Worm (Caenorhabditis elegans) whole organism, L1 larva: ENCODE results near the gene C44H4.6.
A peak's percentile ranks its signal among the peaks of the same experiment; 100 is the strongest.

ENCODE experiments used
- F16B12.6 ChIP-seq: fragments of 150-350 bp; optimal IDR thresholded peaks from 2 replicates; lab custom pipeline; 2014; ENCODE audit warnings: missing biosample characterization, missing genetic modification characterization
- Y116A8C.19 ChIP-seq: sonication (generic microtip); optimal IDR thresholded peaks from 2 replicates; lab custom pipeline; 2016; ENCODE audit warnings: missing compliant biosample characterization, missing genetic modification characterization, borderline replicate concordance
- blmp-1 ChIP-seq: fragments of 150-350 bp; optimal IDR thresholded peaks from 2 replicates; lab custom pipeline; 2014; ENCODE audit warnings: missing biosample characterization, missing genetic modification characterization
- ceh-82 ChIP-seq, 3 experiments: fragments of 150-350 bp in 1 of 3; sonication (generic microtip) in 2 of 3; optimal IDR thresholded peaks; 2 replicates each; lab custom pipeline; 2014 to 2017; ENCODE audit warnings: missing biosample characterization in 3 of 3, missing genetic modification characterization in 3 of 3
- ceh-88 ChIP-seq: fragments of 200-800 bp; sonication (Bioruptor generic); IDR thresholded peaks from 2 replicates; pipeline ENCODE4 v1.3.6; 2022; ENCODE audit warnings: missing genetic modification characterization, missing compliant biosample characterization
- ceh-90 ChIP-seq: sonication (generic microtip); optimal IDR thresholded peaks from 2 replicates; lab custom pipeline; 2016; ENCODE audit warnings: missing genetic modification characterization, missing compliant biosample characterization
- ces-1 ChIP-seq: fragments of 150-350 bp; optimal IDR thresholded peaks from 2 replicates; lab custom pipeline; 2014; ENCODE audit warnings: missing biosample characterization, missing genetic modification reagents, missing genetic modification characterization
- efl-1 ChIP-seq, 4 experiments: fragments of 150-350 bp; optimal IDR thresholded peaks in 3 of 4; peaks in 1 of 4; 1 replicate in 1 of 4; 2 replicates in 3 of 4; lab custom pipeline; 2014; ENCODE audit warnings: missing biosample characterization in 2 of 4, missing genetic modification characterization in 2 of 4, missing genetic modification reagents in 2 of 4
- egl-13 ChIP-seq: sonication (generic microtip); optimal IDR thresholded peaks from 2 replicates; lab custom pipeline; 2016; ENCODE audit warnings: missing genotype, missing genetic modification reagents, missing genetic modification characterization, missing compliant biosample characterization
- elt-3 ChIP-seq, 6 experiments: fragments of 150-350 bp in 1 of 6; sonication (generic microtip); optimal IDR thresholded peaks; 2 replicates each; lab custom pipeline; 2017 to 2018; ENCODE audit warnings: missing biosample characterization in 6 of 6, missing genetic modification characterization in 6 of 6, inconsistent platforms in 1 of 6
- irx-1 ChIP-seq: sonication (generic microtip); optimal IDR thresholded peaks from 2 replicates; lab custom pipeline; 2016; ENCODE audit warnings: missing genetic modification characterization, missing compliant biosample characterization
- isw-1 ChIP-seq: fragments of 200-800 bp; sonication (Bioruptor generic); IDR thresholded peaks from 2 replicates; pipeline ENCODE4 v1.3.6; 2022; ENCODE audit warnings: missing genetic modification characterization, missing compliant biosample characterization
- lin-13 ChIP-seq: fragments of 150-350 bp; optimal IDR thresholded peaks from 2 replicates; lab custom pipeline; 2014; ENCODE audit warnings: missing biosample characterization, missing genetic modification reagents, missing genetic modification characterization
- lin-14 ChIP-seq: fragments of 200-800 bp; sonication (Bioruptor generic); optimal IDR thresholded peaks from 2 replicates; lab custom pipeline; 2018; ENCODE audit warnings: mild to moderate bottlenecking, missing genetic modification characterization, moderate library complexity, missing compliant biosample characterization
- lsy-2 ChIP-seq, 2 experiments: fragments of 150-350 bp; optimal IDR thresholded peaks; 2 replicates each; lab custom pipeline; 2014; ENCODE audit warnings: missing biosample characterization in 2 of 2, missing genetic modification characterization in 2 of 2
- mef-2 ChIP-seq: fragments of 150-350 bp; optimal IDR thresholded peaks from 2 replicates; lab custom pipeline; 2014; ENCODE audit warnings: missing biosample characterization, missing genetic modification characterization
- mep-1 ChIP-seq: fragments of 150-350 bp; optimal IDR thresholded peaks from 2 replicates; lab custom pipeline; 2014; ENCODE audit warnings: missing biosample characterization, missing genetic modification characterization
- nhr-20 ChIP-seq: sonication (generic microtip); optimal IDR thresholded peaks from 2 replicates; lab custom pipeline; 2016; ENCODE audit warnings: mild to moderate bottlenecking, missing genetic modification characterization, missing compliant biosample characterization
- nhr-47 ChIP-seq: sonication (generic microtip); optimal IDR thresholded peaks from 2 replicates; lab custom pipeline; 2016; ENCODE audit warnings: mild to moderate bottlenecking, missing genetic modification characterization, moderate library complexity, missing compliant biosample characterization
- nhr-77 ChIP-seq: fragments of 150-350 bp; optimal IDR thresholded peaks from 2 replicates; lab custom pipeline; 2014; ENCODE audit warnings: missing biosample characterization, missing genetic modification characterization
- nhr-85 ChIP-seq: sonication (generic microtip); peaks from one replicate; lab custom pipeline; 2016; ENCODE audit warnings: missing genetic modification characterization, inconsistent platforms, missing compliant biosample characterization
- nhr-90 ChIP-seq: sonication (generic microtip); optimal IDR thresholded peaks from 2 replicates; lab custom pipeline; 2016; ENCODE audit warnings: mild to moderate bottlenecking, missing genetic modification characterization, missing compliant biosample characterization; ENCODE audit not compliant: poor library complexity
- rnt-1 ChIP-seq: sonication (generic microtip); optimal IDR thresholded peaks from 2 replicates; lab custom pipeline; 2016; ENCODE audit warnings: mild to moderate bottlenecking, missing genetic modification characterization, moderate library complexity, missing compliant biosample characterization
- skn-1 ChIP-seq: fragments of 150-350 bp; optimal IDR thresholded peaks from 2 replicates; lab custom pipeline; 2014; ENCODE audit warnings: missing biosample characterization, missing genetic modification characterization
- snpc-4 ChIP-seq: fragments of 150-350 bp; optimal IDR thresholded peaks from 2 replicates; lab custom pipeline; 2014; ENCODE audit warnings: missing biosample characterization, missing genetic modification characterization
- snu-23 ChIP-seq: sonication (generic microtip); optimal IDR thresholded peaks from 2 replicates; lab custom pipeline; 2016; ENCODE audit warnings: missing genetic modification characterization, missing compliant biosample characterization
- unc-130 ChIP-seq: fragments of 150-350 bp; optimal IDR thresholded peaks from 2 replicates; lab custom pipeline; 2017; ENCODE audit warnings: missing biosample characterization, missing genetic modification characterization, inconsistent platforms
- unc-30 ChIP-seq: sonication (generic microtip); optimal IDR thresholded peaks from 2 replicates; lab custom pipeline; 2017; ENCODE audit warnings: missing biosample characterization, missing genetic modification characterization
- vab-15 ChIP-seq: sonication (generic microtip); optimal IDR thresholded peaks from 2 replicates; lab custom pipeline; 2017; ENCODE audit warnings: missing genotype, mild to moderate bottlenecking, missing genetic modification characterization, missing compliant biosample characterization
- xbp-1 ChIP-seq: sonication (generic microtip); optimal IDR thresholded peaks from 2 replicates; lab custom pipeline; 2016; ENCODE audit warnings: missing genetic modification characterization, missing compliant biosample characterization
- ztf-4 ChIP-seq: fragments of 150-350 bp; optimal IDR thresholded peaks from 2 replicates; lab custom pipeline; 2014; ENCODE audit warnings: missing biosample characterization, missing genetic modification characterization

The C44H4.6 gene

ce11 chrX:14589051-14589736 lies 10.0 kb downstream of the C44H4.6 start, which contains the start of the genes C44H4.4 and tap-1 (continued):
- peak; percentile 6 for TF ChIP-seq skn-1

ce11 chrX:14584335-14584734 lies 14.8 kb downstream of the C44H4.6 start:
- TF ChIP-seq F16B12.6 (no peak), unc-130 (tag; lab: Kevin White, UChicago) (no peak), nhr-85 (tag; lab: Kevin White, UChicago) (no peak), isw-1 (GFP tag; lab: Robert Waterston, UW) (no peak), efl-1 (optimal IDR thresholded peaks at IDR 0.05; lab: Kevin White, UChicago) (no peak), efl-1 (GFP tag; optimal IDR thresholded peaks at IDR 0.05 in 1 of 2; lab: Kevin White, UChicago) (no peak), mef-2 (tag; lab: Kevin White, UChicago) (no peak), nhr-90 (tag; lab: Kevin White, UChicago) (no peak), ztf-4 (tag; lab: Kevin White, UChicago) (no peak), ces-1 (GFP tag; lab: Kevin White, UChicago) (no peak)

ce11 chrX:14581429-14581828 lies 17.7 kb downstream of the C44H4.6 start, which contains the start of gene sym-1:
sym-1 (plus strand) TSS chrX:14581622.
- peak; percentile 91 for TF ChIP-seq blmp-1 (tag; lab: Kevin White, UChicago)
- peak; percentile 39 for TF ChIP-seq lin-14
- peak; percentile 72 for TF ChIP-seq nhr-85 (tag; lab: Kevin White, UChicago)
- no peak for TF ChIP-seq nhr-47 (tag; lab: Kevin White, UChicago)
- TF ChIP-seq mep-1 (tag; lab: Kevin White, UChicago) = peak; percentile 32
- TF ChIP-seq elt-3 (tag; optimal IDR thresholded peaks at IDR 0.05; lab: Kevin White, UChicago) = peak in 1 of 6 experiments; percentile 15
- TF ChIP-seq ceh-90 = no peak

DNA sequence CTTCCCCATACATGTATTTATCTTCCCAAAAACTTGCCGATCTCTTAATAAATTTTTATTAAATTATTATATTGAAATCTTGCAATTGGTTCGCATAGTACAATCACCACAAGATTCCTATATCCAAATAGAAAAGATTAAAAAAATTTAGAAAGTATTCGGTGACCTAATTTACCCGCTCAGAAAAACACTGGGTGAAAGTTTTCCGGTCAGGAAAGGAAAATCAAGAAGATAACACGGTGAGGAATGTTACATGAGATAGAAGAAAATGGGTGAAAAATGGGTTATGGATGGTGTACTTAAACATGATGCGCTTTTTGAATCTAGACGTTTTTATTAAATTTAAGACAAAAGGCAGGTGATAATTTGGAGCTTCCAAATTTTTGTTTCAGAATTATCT lies 18.3 kb downstream of the C44H4.6 start:
- no peak for TF ChIP-seq ces-1 (GFP tag; lab: Kevin White, UChicago)
- no peak for TF ChIP-seq lin-13 (GFP tag; lab: Kevin White, UChicago)
- peak in 1 of 6 experiments; percentile 17 for TF ChIP-seq elt-3 (tag; optimal IDR thresholded peaks at IDR 0.05; lab: Kevin White, UChicago)
- TF ChIP-seq ceh-88 = no peak
- no peak for TF ChIP-seq nhr-90 (tag; lab: Kevin White, UChicago)
- no peak for TF ChIP-seq irx-1 (tag; lab: Kevin White, UChicago)
- TF ChIP-seq ceh-82 (tag; optimal IDR thresholded peaks at IDR 0.05; lab: Kevin White, UChicago) = no peak
- TF ChIP-seq blmp-1 (tag; lab: Kevin White, UChicago) = peak; percentile 99
- TF ChIP-seq xbp-1 (tag; lab: Kevin White, UChicago) = no peak
- no peak for TF ChIP-seq egl-13

- TF ChIP-seq xbp-1 (tag; lab: Kevin White, UChicago) (no peak), Y116A8C.19 (tag; lab: Kevin White, UChicago) (no peak), nhr-77 (no peak), isw-1 (GFP tag; lab: Robert Waterston, UW) (no peak), blmp-1 (tag; lab: Kevin White, UChicago) (peak; percentile 61)
Observed at ce11 chrX:14577579-14578127, 21.5 kb downstream of the C44H4.6 start, which contains the start of gene let-4. let-4 (plus strand) TSS chrX:14577935.

DNA sequence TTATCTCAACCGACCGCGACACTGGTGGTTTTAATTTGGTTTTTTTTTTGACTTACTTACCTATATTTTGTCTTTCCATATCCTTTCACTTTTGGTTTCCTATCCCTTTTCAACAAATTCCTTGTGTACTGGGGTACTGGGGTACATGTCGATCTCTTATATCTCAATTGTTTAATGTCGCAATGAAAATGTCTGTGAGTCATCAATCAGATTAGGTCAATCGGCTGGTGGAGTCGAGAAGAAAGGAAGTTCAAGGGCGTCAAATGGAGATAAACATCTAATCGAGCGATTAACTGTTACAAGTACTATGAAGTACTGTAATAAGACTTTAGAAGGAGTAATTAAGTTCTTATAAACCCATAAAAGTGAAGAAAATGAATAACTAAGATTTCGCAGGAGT lies 23.2 kb downstream of the C44H4.6 start:
- peak; percentile 94 for TF ChIP-seq nhr-85 (tag; lab: Kevin White, UChicago)
- TF ChIP-seq elt-3 (tag; optimal IDR thresholded peaks at IDR 0.05; lab: Kevin White, UChicago) = peak in 2 of 6 experiments; percentile 68 to 75
- no peak for TF ChIP-seq snpc-4 (tag; lab: Kevin White, UChicago)
- no peak for TF ChIP-seq nhr-77
- TF ChIP-seq efl-1 (optimal IDR thresholded peaks at IDR 0.05; lab: Kevin White, UChicago) = no peak
- TF ChIP-seq efl-1 (GFP tag; optimal IDR thresholded peaks at IDR 0.05 in 1 of 2; lab: Kevin White, UChicago) = peak in 1 of 2 experiments; percentile 0
- peak; percentile 9 for TF ChIP-seq snu-23 (GFP tag; lab: Kevin White, UChicago)
- peak; percentile 37 for TF ChIP-seq nhr-20 (tag; lab: Kevin White, UChicago)
- no peak for TF ChIP-seq unc-30 (tag; lab: Kevin White, UChicago)
- TF ChIP-seq lsy-2 (tag; optimal IDR thresholded peaks at IDR 0.05; lab: Kevin White, UChicago) = peak in 1 of 2 experiments; percentile 16
- TF ChIP-seq blmp-1 (tag; lab: Kevin White, UChicago) = peak; percentile 97
- peak; percentile 62 for TF ChIP-seq lin-14
- TF ChIP-seq mep-1 (tag; lab: Kevin White, UChicago) = peak; percentile 57
- peak; percentile 4 for TF ChIP-seq rnt-1 (tag; lab: Kevin White, UChicago)
- TF ChIP-seq vab-15 (tag; lab: Kevin White, UChicago) = no peak
